Fruit fly (Drosophila melanogaster) whole organism, embryonic: ENCODE results near the gene CG5214.

Source experiments
- Blimp-1 ChIP-seq: fragments of 200-800 bp; sonication (Bioruptor generic); optimal IDR thresholded peaks from 3 replicates; lab custom pipeline; 2018; ENCODE audit warnings: missing biosample characterization, missing genetic modification characterization, mild to moderate bottlenecking, moderate library complexity, missing genetic modification reagents
- CG12071 ChIP-seq: fragments of 200-800 bp; sonication (Bioruptor generic); optimal IDR thresholded peaks from 3 replicates; lab custom pipeline; 2018; ENCODE audit warnings: missing biosample characterization, mild to moderate bottlenecking, missing genetic modification characterization
- CG12219 ChIP-seq: fragments of 200-800 bp; sonication (Bioruptor generic); optimal IDR thresholded peaks from 3 replicates; lab custom pipeline; 2018; ENCODE audit warnings: missing biosample characterization, mild to moderate bottlenecking, missing genetic modification characterization
- CG12391 ChIP-seq: fragments of 200-800 bp; sonication (Bioruptor generic); optimal IDR thresholded peaks from 3 replicates; lab custom pipeline; 2018; ENCODE audit warnings: missing biosample characterization, mild to moderate bottlenecking, missing genetic modification characterization, moderate library complexity
- CG15011 ChIP-seq: fragments of 200-800 bp; sonication (Bioruptor generic); optimal IDR thresholded peaks from 3 replicates; lab custom pipeline; 2018; ENCODE audit warnings: missing biosample characterization, mild to moderate bottlenecking, missing genetic modification characterization
- CG1603 ChIP-seq: fragments of 200-800 bp; sonication (Bioruptor generic); optimal IDR thresholded peaks from 2 replicates; lab custom pipeline; 2019; ENCODE audit warnings: missing biosample characterization, mild to moderate bottlenecking, missing genetic modification characterization, moderate library complexity
- CG17328 ChIP-seq: fragments of 200-800 bp; sonication (Bioruptor generic); IDR thresholded peaks from 2 replicates; pipeline ENCODE4 v1.3.6; 2022; ENCODE audit warnings: missing biosample characterization, missing genetic modification characterization
- CG2129 ChIP-seq: fragments of 200-800 bp; sonication (Bioruptor generic); IDR thresholded peaks from 2 replicates; pipeline ENCODE4 v1.3.6; 2022; ENCODE audit warnings: missing biosample characterization, missing genetic modification characterization; ENCODE audit not compliant: partially characterized antibody
- CG2202 ChIP-seq: fragments of 200-800 bp; sonication (Bioruptor generic); optimal IDR thresholded peaks from 2 replicates; lab custom pipeline; 2018; ENCODE audit warnings: missing biosample characterization, mild to moderate bottlenecking, missing genetic modification characterization
- CG3163 ChIP-seq: fragments of 200-800 bp; sonication (Bioruptor generic); optimal IDR thresholded peaks from 3 replicates; lab custom pipeline; 2016; ENCODE audit warnings: missing biosample characterization, missing genetic modification characterization
- CG3726 ChIP-seq: fragments of 200-800 bp; sonication (Bioruptor generic); IDR thresholded peaks from 3 replicates; pipeline ENCODE4, ENCODE4 v1.3.6; 2022; ENCODE audit warnings: missing biosample characterization, missing genetic modification characterization
- CG3847 ChIP-seq: fragments of 200-800 bp; sonication (Bioruptor generic); IDR thresholded peaks from 2 replicates; pipeline ENCODE4 v1.3.6; 2022; ENCODE audit warnings: missing biosample characterization, missing genetic modification characterization
- CG4424 ChIP-seq: fragments of 200-800 bp; sonication (Bioruptor generic); optimal IDR thresholded peaks from 3 replicates; lab custom pipeline; 2016; ENCODE audit warnings: missing biosample characterization, missing genetic modification characterization
- CG6254 ChIP-seq: fragments of 200-800 bp; sonication (Bioruptor generic); optimal IDR thresholded peaks from 3 replicates; lab custom pipeline; 2017; ENCODE audit warnings: mild to moderate bottlenecking, missing biosample characterization, missing genetic modification reagents, missing genetic modification characterization
- CG6683 ChIP-seq: fragments of 200-800 bp; sonication (Bioruptor generic); optimal IDR thresholded peaks from 2 replicates; lab custom pipeline; 2017; ENCODE audit warnings: missing biosample characterization, mild to moderate bottlenecking, missing genetic modification characterization, missing genetic modification reagents
- CG6791 ChIP-seq: fragments of 200-800 bp; sonication (Bioruptor generic); IDR thresholded peaks from 3 replicates; pipeline ENCODE4 v1.3.6; 2022; ENCODE audit warnings: missing biosample characterization, missing genetic modification characterization; ENCODE audit not compliant: partially characterized antibody
- CG7357 ChIP-seq: fragments of 200-800 bp; sonication (Bioruptor generic); IDR thresholded peaks from 3 replicates; pipeline ENCODE4 v1.3.6; 2022; ENCODE audit warnings: missing biosample characterization, missing genetic modification characterization
- CG7745 ChIP-seq: fragments of 200-800 bp; sonication (Bioruptor generic); optimal IDR thresholded peaks from 2 replicates; lab custom pipeline; 2018; ENCODE audit warnings: missing biosample characterization, mild to moderate bottlenecking, missing genetic modification characterization, moderate library complexity
- CG8281 ChIP-seq: fragments of 200-800 bp; sonication (Bioruptor generic); optimal IDR thresholded peaks from 2 replicates; lab custom pipeline; 2018; ENCODE audit warnings: missing biosample characterization, mild to moderate bottlenecking, missing genetic modification characterization, moderate library complexity
- Eip74EF ChIP-seq, 2 experiments: fragments of 200-800 bp in 1 of 2; fragments of >200 bp in 1 of 2; sonication (Bioruptor generic) in 1 of 2; optimal IDR thresholded peaks; 2 replicates each; lab custom pipeline; 2017 to 2019; ENCODE audit warnings: missing biosample characterization in 2 of 2, missing genetic modification characterization in 2 of 2, mild to moderate bottlenecking in 1 of 2, moderate library complexity in 1 of 2
- Ets97D ChIP-seq: fragments of 200-800 bp; sonication (Bioruptor generic); optimal IDR thresholded peaks from 3 replicates; lab custom pipeline; 2016; ENCODE audit warnings: missing biosample characterization, missing genetic modification characterization
- Gug ChIP-seq: fragments of 200-800 bp; sonication (Bioruptor generic); IDR thresholded peaks from 4 replicates; pipeline ENCODE4 v1.3.6; 2022; ENCODE audit warnings: missing biosample characterization, missing genetic modification characterization
- HLHmδ ChIP-seq: fragments of 200-800 bp; sonication (Bioruptor generic); optimal IDR thresholded peaks from 2 replicates; lab custom pipeline; 2018; ENCODE audit warnings: missing biosample characterization, mild to moderate bottlenecking, missing genetic modification characterization, moderate library complexity
- MTF-1 ChIP-seq: fragments of 200-800 bp; sonication (Bioruptor generic); optimal IDR thresholded peaks from 2 replicates; lab custom pipeline; 2018; ENCODE audit warnings: missing biosample characterization, mild to moderate bottlenecking, missing genetic modification characterization, borderline replicate concordance
- Max ChIP-seq: fragments of 200-800 bp; sonication (Bioruptor generic); optimal IDR thresholded peaks from 2 replicates; lab custom pipeline; 2016; ENCODE audit warnings: missing biosample characterization, mild to moderate bottlenecking, missing genetic modification characterization
- Myb ChIP-seq: fragments of 200-800 bp; sonication (Bioruptor generic); optimal IDR thresholded peaks from 2 replicates; lab custom pipeline; 2016; ENCODE audit warnings: missing biosample characterization, missing genetic modification characterization
- Nf-YA ChIP-seq: fragments of 200-800 bp; sonication (Bioruptor generic); IDR thresholded peaks from 2 replicates; pipeline ENCODE4 v1.3.6; 2022; ENCODE audit warnings: missing biosample characterization, missing genetic modification characterization
- Nf-YB ChIP-seq: fragments of 200-800 bp; sonication (Bioruptor generic); optimal IDR thresholded peaks from 3 replicates; lab custom pipeline; 2019; ENCODE audit warnings: missing biosample characterization, mild to moderate bottlenecking, missing genetic modification characterization, moderate library complexity
- NfI ChIP-seq: fragments of 200-800 bp; sonication (Bioruptor generic); optimal IDR thresholded peaks from 3 replicates; lab custom pipeline; 2018; ENCODE audit warnings: missing biosample characterization, mild to moderate bottlenecking, missing genetic modification characterization, moderate library complexity
- Rx ChIP-seq: fragments of 200-800 bp; sonication (Bioruptor generic); IDR thresholded peaks from 2 replicates; pipeline ENCODE4 v1.3.6; 2022; ENCODE audit warnings: missing biosample characterization, missing genetic modification characterization
- Sry-δ ChIP-seq: fragments of 200-800 bp; sonication (Bioruptor generic); optimal IDR thresholded peaks from 2 replicates; lab custom pipeline; 2016; ENCODE audit warnings: missing biosample characterization, missing genetic modification characterization
- Usf ChIP-seq: fragments of 200-800 bp; sonication (Bioruptor generic); optimal IDR thresholded peaks from 2 replicates; lab custom pipeline; 2017; ENCODE audit warnings: missing genotype, missing biosample characterization, missing genetic modification characterization
- br ChIP-seq: fragments of >200 bp; optimal IDR thresholded peaks from 2 replicates; lab custom pipeline; 2017
- crp ChIP-seq, 2 experiments: fragments of 200-800 bp; sonication (Bioruptor generic); optimal IDR thresholded peaks; 2 replicates in 1 of 2; 3 replicates in 1 of 2; lab custom pipeline; 2017; ENCODE audit warnings: missing biosample characterization in 2 of 2, missing genetic modification characterization in 2 of 2, mild to moderate bottlenecking in 1 of 2, moderate library complexity in 1 of 2
- dimm ChIP-seq: fragments of 200-800 bp; sonication (Bioruptor generic); IDR thresholded peaks from 2 replicates; pipeline ENCODE4 v1.3.6; 2022; ENCODE audit warnings: missing biosample characterization, missing genetic modification characterization
- emc ChIP-seq: fragments of 200-800 bp; sonication (Bioruptor generic); optimal IDR thresholded peaks from 2 replicates; lab custom pipeline; 2016; ENCODE audit warnings: missing biosample characterization, missing genetic modification characterization
- gcm2 ChIP-seq: fragments of 200-800 bp; sonication (Bioruptor generic); optimal IDR thresholded peaks from 2 replicates; lab custom pipeline; 2016; ENCODE audit warnings: missing biosample characterization, missing genetic modification characterization
- gsb-n ChIP-seq: fragments of 200-800 bp; sonication (Bioruptor generic); optimal IDR thresholded peaks from 3 replicates; lab custom pipeline; 2018; ENCODE audit warnings: missing biosample characterization, mild to moderate bottlenecking, missing genetic modification characterization
- ham ChIP-seq: fragments of 200-800 bp; sonication (Bioruptor generic); IDR thresholded peaks from 2 replicates; pipeline ENCODE4 v1.3.6; 2022; ENCODE audit warnings: missing biosample characterization, missing genetic modification characterization
- klu ChIP-seq: fragments of 200-800 bp; sonication (Bioruptor generic); IDR thresholded peaks from 2 replicates; pipeline ENCODE4 v1.3.6; 2022; ENCODE audit warnings: missing biosample characterization, missing genetic modification characterization
- knrl ChIP-seq: fragments of 200-800 bp; sonication (Bioruptor generic); IDR thresholded peaks from 3 replicates; pipeline ENCODE4 v1.3.6; 2022; ENCODE audit warnings: missing biosample characterization, missing genetic modification characterization; ENCODE audit not compliant: partially characterized antibody
- maf-S ChIP-seq: fragments of 200-800 bp; sonication (Bioruptor generic); optimal IDR thresholded peaks from 2 replicates; lab custom pipeline; 2016; ENCODE audit warnings: missing biosample characterization, missing genetic modification characterization
- peb ChIP-seq: fragments of 200-800 bp; sonication (Bioruptor generic); IDR thresholded peaks from 2 replicates; pipeline ENCODE4 v1.3.6; 2022; ENCODE audit warnings: missing biosample characterization, missing genetic modification characterization
- phol ChIP-seq: fragments of 200-800 bp; sonication (Bioruptor generic); optimal IDR thresholded peaks from 3 replicates; lab custom pipeline; 2018; ENCODE audit warnings: missing biosample characterization, mild to moderate bottlenecking, missing genetic modification characterization, moderate library complexity
- run ChIP-seq: fragments of 200-800 bp; sonication (Bioruptor generic); optimal IDR thresholded peaks from 3 replicates; lab custom pipeline; 2018; ENCODE audit warnings: missing biosample characterization, mild to moderate bottlenecking, missing genetic modification characterization
- sima ChIP-seq: fragments of 200-800 bp; sonication (Bioruptor generic); optimal IDR thresholded peaks from 2 replicates; lab custom pipeline; 2016; ENCODE audit warnings: missing biosample characterization, missing genetic modification characterization
- sna ChIP-seq: fragments of 200-800 bp; sonication (Bioruptor generic); IDR thresholded peaks from 2 replicates; pipeline ENCODE4 v1.3.6; 2022; ENCODE audit warnings: missing biosample characterization, missing genetic modification characterization; ENCODE audit not compliant: partially characterized antibody
- so ChIP-seq: fragments of 200-800 bp; sonication (Bioruptor generic); IDR thresholded peaks from 3 replicates; pipeline ENCODE4 v1.3.6; 2022; ENCODE audit warnings: missing biosample characterization, missing genetic modification characterization
- vnd ChIP-seq: fragments of 200-800 bp; sonication (Bioruptor generic); IDR thresholded peaks from 3 replicates; pipeline ENCODE4 v1.3.6; 2022; ENCODE audit warnings: missing biosample characterization, missing genetic modification characterization; ENCODE audit not compliant: partially characterized antibody
- vvl ChIP-seq: fragments of 200-800 bp; sonication (Bioruptor generic); IDR thresholded peaks from 2 replicates; pipeline ENCODE4 v1.3.6; 2022; ENCODE audit warnings: missing biosample characterization, missing genetic modification characterization
- wdn ChIP-seq: fragments of 200-800 bp; sonication (Bioruptor generic); IDR thresholded peaks from 2 replicates; pipeline ENCODE4 v1.3.6; 2022; ENCODE audit warnings: missing biosample characterization, missing genetic modification characterization

The CG5214 gene

DNA sequence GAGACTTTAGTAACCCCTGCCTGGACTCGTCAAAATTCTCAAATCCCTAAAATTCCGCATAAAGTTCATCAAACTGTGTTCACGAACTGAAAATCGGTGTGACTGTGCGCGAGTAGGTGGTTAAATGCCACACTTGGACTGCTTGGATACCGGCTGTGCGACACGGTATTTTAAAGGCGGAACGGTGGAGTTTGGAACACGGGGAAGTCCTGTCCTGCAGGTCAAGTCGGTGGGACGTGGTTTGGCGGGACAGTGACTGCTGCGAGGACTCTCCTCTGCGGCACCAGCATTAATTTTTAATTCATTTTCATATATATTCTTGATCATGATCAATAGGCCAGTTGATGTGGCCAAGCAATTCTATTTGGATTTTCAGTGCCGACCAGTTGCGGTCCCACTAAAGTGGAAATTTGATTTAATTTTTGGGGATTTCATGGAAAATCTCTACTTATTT is 9.2 kb upstream of the CG5214 start, which contains the start of the genes Arfip and CG17721 (continued):
- TF ChIP-seq Blimp-1 (GFP tag; lab: Kevin White, UChicago) (no peak), CG2129 (GFP tag; lab: Robert Waterston, UW) (no peak), phol (tag; lab: Kevin White, UChicago) (peak; percentile 7), wdn (no peak), gsb-n (tag; lab: Kevin White, UChicago) (no peak), Rx (GFP tag; lab: Robert Waterston, UW) (no peak), CG4424 (no peak), Gug (no peak), sna (GFP tag; lab: Robert Waterston, UW) (no peak), CG3726 (GFP tag; lab: Robert Waterston, UW) (no peak), CG8281 (no peak), ham (GFP tag; lab: Robert Waterston, UW) (no peak), CG3163 (no peak), CG12071 (GFP tag; lab: Kevin White, UChicago) (no peak), Usf (no peak), CG17328 (GFP tag; lab: Robert Waterston, UW) (no peak), Eip74EF (GFP tag; optimal IDR thresholded peaks at IDR 0.05; lab: Kevin White, UChicago) (no peak), CG7745 (tag; lab: Kevin White, UChicago) (no peak), emc (no peak), Nf-YB (GFP tag; lab: Kevin White, UChicago) (no peak), Max (no peak), Sry-δ (GFP tag; lab: Kevin White, UChicago) (no peak), CG12391 (tag; lab: Kevin White, UChicago) (no peak), so (GFP tag; lab: Robert Waterston, UW) (no peak), klu (GFP tag; lab: Robert Waterston, UW) (no peak), dimm (GFP tag; lab: Robert Waterston, UW) (no peak), gcm2 (GFP tag; lab: Kevin White, UChicago) (no peak), NfI (no peak), CG2202 (tag; lab: Kevin White, UChicago) (no peak), MTF-1 (GFP tag; lab: Kevin White, UChicago) (no peak), HLHmδ (GFP tag; lab: Kevin White, UChicago) (peak; percentile 12), vnd (GFP tag; lab: Robert Waterston, UW) (no peak), Nf-YA (GFP tag; lab: Robert Waterston, UW) (no peak), sima (no peak), CG6254 (GFP tag; lab: Kevin White, UChicago) (no peak), vvl (GFP tag; lab: Robert Waterston, UW) (no peak), crp (GFP tag; optimal IDR thresholded peaks at IDR 0.05; lab: Kevin White, UChicago) (peak in 1 of 2 experiments; percentile 57), Myb (no peak), br (no peak), CG15011 (GFP tag; lab: Kevin White, UChicago) (no peak), CG6791 (GFP tag; lab: Robert Waterston, UW) (no peak), Ets97D (peak; percentile 53), knrl (peak; percentile 33; the same call in 1 of the 3 replicates), maf-S (no peak), run (tag; lab: Kevin White, UChicago) (no peak), CG12219 (GFP tag; lab: Kevin White, UChicago) (no peak), CG1603 (tag; lab: Kevin White, UChicago) (peak; percentile 67), peb (GFP tag; lab: Robert Waterston, UW) (no peak), CG6683 (GFP tag; lab: Kevin White, UChicago) (no peak), CG3847 (GFP tag; lab: Robert Waterston, UW) (0 out of 2 replicates have a peak, but pooled peaks have one; percentile 23), CG7357 (GFP tag; lab: Robert Waterston, UW) (no peak)
